Worm (Caenorhabditis elegans): Measurements from ENCODE around the gene ZK512.11.

The ZK512.11 gene

ce11 chrIII:9177874-9178273, 33.9 kb downstream of the ZK512.11 start:
- TF ChIP-seq F13C5.2 (tag; optimal IDR thresholded peaks at IDR 0.05) (no peak), ama-1 (optimal IDR thresholded peaks at IDR 0.05) (no peak), tra-4 (tag; optimal IDR thresholded peaks at IDR 0.05) (no peak), hnd-1 (tag; optimal IDR thresholded peaks at IDR 0.05) (no peak), ets-7 (tag; optimal IDR thresholded peaks at IDR 0.05) (no peak), scrt-1 (GFP tag; IDR thresholded peaks at IDR 0.05) (no peak), sea-1 (GFP tag; conservative IDR thresholded peaks at IDR 0.05) (no peak), tbx-11 (GFP tag; IDR thresholded peaks at IDR 0.05) (no peak), hmbx-1 (tag; optimal IDR thresholded peaks at IDR 0.05) (no peak), pes-1 (GFP tag; IDR thresholded peaks at IDR 0.05) (no peak), flt-1 (GFP tag; IDR thresholded peaks at IDR 0.05) (no peak), ceh-36 (tag; optimal IDR thresholded peaks at IDR 0.05) (no peak)

DNA sequence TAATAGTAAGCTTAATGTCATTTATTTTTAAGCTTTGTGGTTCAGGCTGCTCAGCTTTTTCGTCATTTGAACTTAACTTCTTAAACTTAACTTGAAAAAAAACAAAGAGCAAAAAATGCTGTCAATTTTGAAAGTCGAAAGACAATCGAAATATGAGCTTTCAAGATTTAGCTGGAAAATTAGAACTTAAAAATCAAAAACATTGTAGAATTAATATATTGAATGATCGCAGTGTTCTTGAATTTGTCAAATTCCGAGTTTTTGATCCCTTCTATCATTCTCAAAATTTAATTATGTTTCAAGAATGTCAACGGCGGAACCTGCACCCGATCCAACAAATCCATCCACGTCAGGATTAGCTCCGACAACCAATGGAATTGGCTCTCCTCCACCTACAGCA, 37.2 kb downstream of the ZK512.11 start, which contains the start of gene tax-4:
tax-4 (plus strand) TSS at position 301 of the 400 bp plus-strand sequence.
- TF ChIP-seq hmg-4 (GFP tag; optimal IDR thresholded peaks at IDR 0.05) (no peak), aly-1 (tag; optimal IDR thresholded peaks at IDR 0.05) (no peak), pes-1 (GFP tag; IDR thresholded peaks at IDR 0.05) (no peak), tra-4 (tag; optimal IDR thresholded peaks at IDR 0.05) (no peak), scrt-1 (GFP tag; IDR thresholded peaks at IDR 0.05) (no peak), ceh-13 (GFP tag; optimal IDR thresholded peaks at IDR 0.05) (no peak), flt-1 (GFP tag; IDR thresholded peaks at IDR 0.05) (no peak), B0310.2 (tag; optimal IDR thresholded peaks at IDR 0.05) (no peak), hmbx-1 (tag; optimal IDR thresholded peaks at IDR 0.05) (no peak), ceh-36 (tag; optimal IDR thresholded peaks at IDR 0.05) (no peak), F13C5.2 (tag; optimal IDR thresholded peaks at IDR 0.05) (no peak), hnd-1 (tag; optimal IDR thresholded peaks at IDR 0.05) (no peak), ets-7 (tag; optimal IDR thresholded peaks at IDR 0.05) (no peak), sea-1 (GFP tag; conservative IDR thresholded peaks at IDR 0.05) (no peak), tbx-11 (GFP tag; IDR thresholded peaks at IDR 0.05) (no peak), ama-1 (optimal IDR thresholded peaks at IDR 0.05) (no peak), tbx-37 (GFP tag; conservative IDR thresholded peaks at IDR 0.05) (no peak)

ce11 chrIII:9185722-9186121, 41.7 kb downstream of the ZK512.11 start, which contains the start of gene ZC84.7:
ZC84.7 (plus strand) TSS chrIII:9186022.
- no peak for TF ChIP-seq hnd-1 (tag; optimal IDR thresholded peaks at IDR 0.05)
- TF ChIP-seq ama-1 (optimal IDR thresholded peaks at IDR 0.05) = no peak
- TF ChIP-seq B0310.2 (tag; optimal IDR thresholded peaks at IDR 0.05) = no peak
- TF ChIP-seq flt-1 (GFP tag; IDR thresholded peaks at IDR 0.05) = no peak
- no peak for TF ChIP-seq ceh-36 (tag; optimal IDR thresholded peaks at IDR 0.05)
- no peak for TF ChIP-seq sea-1 (GFP tag; conservative IDR thresholded peaks at IDR 0.05)
- no peak for TF ChIP-seq hmbx-1 (tag; optimal IDR thresholded peaks at IDR 0.05)
- TF ChIP-seq hmg-4 (GFP tag; optimal IDR thresholded peaks at IDR 0.05) = no peak
- TF ChIP-seq tbx-11 (GFP tag; IDR thresholded peaks at IDR 0.05) = no peak
- no peak for TF ChIP-seq tra-4 (tag; optimal IDR thresholded peaks at IDR 0.05)
- no peak for TF ChIP-seq ceh-13 (GFP tag; optimal IDR thresholded peaks at IDR 0.05)
- TF ChIP-seq ets-7 (tag; optimal IDR thresholded peaks at IDR 0.05) = no peak

ce11 chrIII:9191091-9191490, 47.1 kb downstream of the ZK512.11 start, which contains the start of gene cls-3:
cls-3 (minus strand) TSS chrIII:9191109.
- TF ChIP-seq scrt-1 (GFP tag; IDR thresholded peaks at IDR 0.05) = no peak
- peak; percentile 34 for TF ChIP-seq hmg-4 (GFP tag; optimal IDR thresholded peaks at IDR 0.05)

All from whole organism, early embryonic.